Fruit fly (Drosophila melanogaster) whole organism, prepupa: Measurements from ENCODE around the gene unc.

Experiments
- CG10631 ChIP-seq: fragments of 200-800 bp; sonication (Bioruptor generic); optimal IDR thresholded peaks from 2 replicates; lab custom pipeline; 2016; ENCODE audit warnings: missing biosample characterization, missing genetic modification characterization
- CG10669 ChIP-seq: fragments of 200-800 bp; sonication (Bioruptor generic); optimal IDR thresholded peaks from 3 replicates; lab custom pipeline; 2018; ENCODE audit warnings: missing biosample characterization, mild to moderate bottlenecking, missing genetic modification characterization, moderate library complexity
- CG15336 ChIP-seq: fragments of 200-800 bp; sonication (Bioruptor generic); IDR thresholded peaks from 2 replicates; pipeline ENCODE4 v1.3.6; 2022; ENCODE audit warnings: missing biosample characterization, missing genetic modification characterization
- CG1621 ChIP-seq: fragments of 200-800 bp; sonication (Bioruptor generic); optimal IDR thresholded peaks from 3 replicates; lab custom pipeline; 2018; ENCODE audit warnings: missing biosample characterization, mild to moderate bottlenecking, missing genetic modification characterization
- CG16779 ChIP-seq: fragments of 200-800 bp; sonication (Bioruptor generic); optimal IDR thresholded peaks from 3 replicates; lab custom pipeline; 2017; ENCODE audit warnings: missing biosample characterization, mild to moderate bottlenecking, missing genetic modification characterization
- CG3032 ChIP-seq: fragments of 200-800 bp; optimal IDR thresholded peaks from 2 replicates; lab custom pipeline; 2019; ENCODE audit warnings: missing biosample characterization, mild to moderate bottlenecking, missing genetic modification characterization, moderate library complexity
- CG31627 ChIP-seq: fragments of 200-800 bp; sonication (Bioruptor generic); optimal IDR thresholded peaks from 3 replicates; lab custom pipeline; 2016; ENCODE audit warnings: missing biosample characterization, missing genetic modification characterization
- CG3919 ChIP-seq: fragments of 200-800 bp; sonication (Bioruptor generic); optimal IDR thresholded peaks from 3 replicates; lab custom pipeline; 2016; ENCODE audit warnings: missing biosample characterization, missing genetic modification characterization
- CG6163 ChIP-seq: fragments of 200-800 bp; sonication (Bioruptor generic); IDR thresholded peaks from 3 replicates; pipeline ENCODE4 v1.3.6; 2022; ENCODE audit warnings: missing biosample characterization, missing genetic modification characterization
- CG6276 ChIP-seq: fragments of 200-800 bp; sonication (Bioruptor generic); optimal IDR thresholded peaks from 2 replicates; lab custom pipeline; 2017; ENCODE audit warnings: missing biosample characterization, mild to moderate bottlenecking, missing genetic modification characterization
- CG6808 ChIP-seq: fragments of 200-800 bp; sonication (Bioruptor generic); optimal IDR thresholded peaks from 3 replicates; lab custom pipeline; 2017; ENCODE audit warnings: missing biosample characterization, missing genetic modification characterization, mild to moderate bottlenecking, moderate library complexity, missing genetic modification reagents
- CG6854 ChIP-seq: fragments of 200-800 bp; sonication (Bioruptor generic); optimal IDR thresholded peaks from 2 replicates; lab custom pipeline; 2017; ENCODE audit warnings: missing biosample characterization, mild to moderate bottlenecking, missing genetic modification characterization
- CG7368 ChIP-seq: fragments of 200-800 bp; sonication (Bioruptor generic); optimal IDR thresholded peaks from 3 replicates; lab custom pipeline; 2016; ENCODE audit warnings: missing biosample characterization, missing genetic modification characterization
- CG8119 ChIP-seq: fragments of 200-800 bp; sonication (Bioruptor generic); IDR thresholded peaks from 3 replicates; pipeline ENCODE4 v1.3.6; 2022; ENCODE audit warnings: missing biosample characterization, missing genetic modification characterization
- CG9139 ChIP-seq: fragments of 200-800 bp; sonication (Bioruptor generic); optimal IDR thresholded peaks from 3 replicates; lab custom pipeline; 2017; ENCODE audit warnings: missing biosample characterization, mild to moderate bottlenecking, missing genetic modification characterization
- Eip75B ChIP-seq: fragments of 200-800 bp; sonication (Bioruptor generic); optimal IDR thresholded peaks from 3 replicates; lab custom pipeline; 2016; ENCODE audit warnings: missing biosample characterization, missing genetic modification characterization
- Eip78C ChIP-seq: fragments of 200-800 bp; sonication (Bioruptor generic); peaks from one replicate; lab custom pipeline; 2016; ENCODE audit warnings: missing biosample characterization, missing genetic modification characterization
- Eip93F ChIP-seq: fragments of 200-800 bp; sonication (Bioruptor generic); optimal IDR thresholded peaks from 2 replicates; lab custom pipeline; 2016; ENCODE audit warnings: missing biosample characterization, mild to moderate bottlenecking, missing genetic modification characterization
- Ets96B ChIP-seq: fragments of 200-800 bp; optimal IDR thresholded peaks from 2 replicates; lab custom pipeline; 2019; ENCODE audit warnings: missing biosample characterization, mild to moderate bottlenecking, missing genetic modification characterization, moderate library complexity
- Gug ChIP-seq: fragments of 200-800 bp; sonication (Bioruptor generic); IDR thresholded peaks from 2 replicates; pipeline ENCODE4 v1.3.6; 2022; ENCODE audit warnings: missing biosample characterization, missing genetic modification characterization
- Hr4 ChIP-seq: fragments of 200-800 bp; sonication (Bioruptor generic); optimal IDR thresholded peaks from 3 replicates; lab custom pipeline; 2016; ENCODE audit warnings: missing biosample characterization, missing genetic modification characterization
- Lpt ChIP-seq: fragments of 200-800 bp; sonication (Bioruptor generic); optimal IDR thresholded peaks from 3 replicates; lab custom pipeline; 2016; ENCODE audit warnings: missing biosample characterization, missing genetic modification characterization
- OdsH ChIP-seq: fragments of 200-800 bp; sonication (Bioruptor generic); optimal IDR thresholded peaks from 3 replicates; lab custom pipeline; 2016; ENCODE audit warnings: missing biosample characterization, missing genetic modification characterization
- Smox ChIP-seq: fragments of 200-800 bp; sonication (Bioruptor generic); optimal IDR thresholded peaks from 3 replicates; lab custom pipeline; 2016; ENCODE audit warnings: missing biosample characterization, missing genetic modification characterization
- Sox102F ChIP-seq: fragments of 200-800 bp; sonication (Bioruptor generic); optimal IDR thresholded peaks from 2 replicates; lab custom pipeline; 2016; ENCODE audit warnings: missing biosample characterization, mild to moderate bottlenecking, missing genetic modification characterization
- Sox14 ChIP-seq: fragments of 200-800 bp; sonication (Bioruptor generic); optimal IDR thresholded peaks from 3 replicates; lab custom pipeline; 2016; ENCODE audit warnings: missing biosample characterization, missing genetic modification characterization
- Sox15 ChIP-seq: fragments of 200-800 bp; sonication (Bioruptor generic); optimal IDR thresholded peaks from 3 replicates; lab custom pipeline; 2016; ENCODE audit warnings: missing biosample characterization, missing genetic modification characterization
- achi ChIP-seq: fragments of 200-800 bp; sonication (Bioruptor generic); optimal IDR thresholded peaks from 3 replicates; lab custom pipeline; 2016; ENCODE audit warnings: missing biosample characterization, missing genetic modification characterization
- dac ChIP-seq: fragments of 200-800 bp; sonication (Bioruptor generic); optimal IDR thresholded peaks from 2 replicates; lab custom pipeline; 2017; ENCODE audit warnings: missing biosample characterization, mild to moderate bottlenecking, missing genetic modification characterization
- dsx ChIP-seq: fragments of 200-800 bp; optimal IDR thresholded peaks from 3 replicates; lab custom pipeline; 2019; ENCODE audit warnings: missing biosample characterization, mild to moderate bottlenecking, missing genetic modification characterization, moderate library complexity; ENCODE audit not compliant: poor library complexity, severe bottlenecking
- eg ChIP-seq: fragments of 200-800 bp; sonication (Bioruptor generic); IDR thresholded peaks from 3 replicates; pipeline ENCODE4 v1.3.6; 2022; ENCODE audit warnings: missing biosample characterization, missing genetic modification characterization
- esn ChIP-seq: fragments of 200-800 bp; sonication (Bioruptor generic); optimal IDR thresholded peaks from 2 replicates; lab custom pipeline; 2016; ENCODE audit warnings: missing biosample characterization, mild to moderate bottlenecking, missing genetic modification characterization, moderate library complexity
- fd59A ChIP-seq: fragments of 200-800 bp; sonication (Bioruptor generic); optimal IDR thresholded peaks from 2 replicates; lab custom pipeline; 2017; ENCODE audit warnings: missing biosample characterization, mild to moderate bottlenecking, missing genetic modification characterization, missing genetic modification reagents
- fd85E ChIP-seq: fragments of 200-800 bp; sonication (Bioruptor generic); optimal IDR thresholded peaks from 3 replicates; lab custom pipeline; 2016; ENCODE audit warnings: missing biosample characterization, missing genetic modification characterization
- fkh ChIP-seq: fragments of 200-800 bp; sonication (Bioruptor generic); optimal IDR thresholded peaks from 3 replicates; lab custom pipeline; 2017; ENCODE audit warnings: missing biosample characterization, mild to moderate bottlenecking, missing genetic modification characterization, moderate library complexity
- net ChIP-seq: fragments of 200-800 bp; sonication (Bioruptor generic); optimal IDR thresholded peaks from 3 replicates; lab custom pipeline; 2016; ENCODE audit warnings: missing biosample characterization, missing genetic modification characterization
- pdm3 ChIP-seq: fragments of 200-800 bp; sonication (Bioruptor generic); optimal IDR thresholded peaks from 3 replicates; lab custom pipeline; 2016; ENCODE audit warnings: missing biosample characterization, missing genetic modification characterization
- salr ChIP-seq, 2 experiments: fragments of 200-800 bp; sonication (Bioruptor generic); optimal IDR thresholded peaks; 3 replicates each; lab custom pipeline; 2016 to 2018; ENCODE audit warnings: missing biosample characterization in 2 of 2, missing genetic modification characterization in 2 of 2, mild to moderate bottlenecking in 1 of 2
- spab ChIP-seq: fragments of 200-800 bp; sonication (Bioruptor generic); optimal IDR thresholded peaks from 2 replicates; lab custom pipeline; 2017; ENCODE audit warnings: missing biosample characterization, mild to moderate bottlenecking, missing genetic modification characterization, missing genetic modification reagents
- ss ChIP-seq, 2 experiments: fragments of 200-800 bp; sonication (Bioruptor generic); optimal IDR thresholded peaks; 2 replicates in 1 of 2; 3 replicates in 1 of 2; lab custom pipeline; 2017 to 2018; ENCODE audit warnings: mild to moderate bottlenecking in 2 of 2, missing biosample characterization in 2 of 2, missing genetic modification characterization in 2 of 2, moderate library complexity in 1 of 2
- svp ChIP-seq: fragments of 200-800 bp; sonication (Bioruptor generic); peaks from one replicate; lab custom pipeline; 2016; ENCODE audit warnings: missing biosample characterization, missing genetic modification characterization
- topi ChIP-seq: fragments of 200-800 bp; sonication (Bioruptor generic); optimal IDR thresholded peaks from 3 replicates; lab custom pipeline; 2016; ENCODE audit warnings: missing biosample characterization, missing genetic modification characterization
- vri ChIP-seq: fragments of 200-800 bp; sonication (Bioruptor generic); optimal IDR thresholded peaks from 3 replicates; lab custom pipeline; 2016; ENCODE audit warnings: missing biosample characterization, mild to moderate bottlenecking, missing genetic modification characterization

The unc gene

DNA sequence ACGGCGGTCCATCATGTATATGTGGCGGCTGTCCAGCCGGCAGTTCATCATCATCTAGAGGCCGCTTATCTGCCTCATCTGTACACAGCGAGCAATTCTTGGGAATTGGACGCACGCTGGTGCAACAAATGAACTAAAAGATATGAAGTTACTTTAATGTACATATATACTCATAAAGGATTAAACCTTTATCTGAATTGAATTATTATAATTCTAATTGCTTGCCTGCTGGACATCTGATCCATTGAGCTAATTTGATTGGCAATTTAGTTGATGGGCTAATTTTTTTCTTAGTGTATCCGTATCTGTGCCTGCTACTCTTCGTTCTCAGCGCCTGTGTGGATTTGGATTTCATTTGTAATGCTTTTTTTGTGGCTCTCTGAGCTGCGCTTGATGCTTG lies 43.8 kb downstream of the unc start (continued):
- TF ChIP-seq Sox14 (peak; percentile 90), OdsH (GFP tag; lab: Kevin White, UChicago) (peak; percentile 88), ss (GFP tag; optimal IDR thresholded peaks at IDR 0.05; lab: Kevin White, UChicago) (peak; percentile 86 to 89), Hr4 (GFP tag; lab: Kevin White, UChicago) (peak; percentile 89), esn (peak; percentile 89), CG3919 (GFP tag; lab: Kevin White, UChicago) (peak; percentile 87), CG16779 (tag; lab: Kevin White, UChicago) (peak; percentile 81), Lpt (GFP tag; lab: Kevin White, UChicago) (peak; percentile 90), topi (GFP tag; lab: Kevin White, UChicago) (peak; percentile 88), Sox102F (peak; percentile 88), salr (GFP tag; optimal IDR thresholded peaks at IDR 0.05; lab: Kevin White, UChicago) (peak; percentile 72 to 75), CG7368 (GFP tag; lab: Kevin White, UChicago) (peak; percentile 80), CG10631 (GFP tag; lab: Kevin White, UChicago) (peak; percentile 88), Ets96B (tag; lab: Kevin White, UChicago) (peak; percentile 90), fd59A (GFP tag; lab: Kevin White, UChicago) (peak; percentile 85)
- TF ChIP-seq, all 60 proteins: peak for 58

- TF ChIP-seq Ets96B (tag; lab: Kevin White, UChicago), result peak; percentile 2
- TF ChIP-seq Gug (GFP tag; lab: Robert Waterston, UW), result no peak
- TF ChIP-seq Eip93F (GFP tag; lab: Kevin White, UChicago), result peak; percentile 60
- TF ChIP-seq vri (GFP tag; lab: Kevin White, UChicago), result peak; percentile 32
- TF ChIP-seq dsx (GFP tag; lab: Kevin White, UChicago), result peak; percentile 37
- peak; percentile 64 for TF ChIP-seq CG9139
- TF ChIP-seq ss (GFP tag; optimal IDR thresholded peaks at IDR 0.05; lab: Kevin White, UChicago), result peak; percentile 34 to 65
- peak; percentile 33 for TF ChIP-seq fkh (GFP tag; lab: Kevin White, UChicago)
- peak; percentile 19 for TF ChIP-seq net (GFP tag; lab: Kevin White, UChicago)
- TF ChIP-seq esn, result no peak
- no peak for TF ChIP-seq CG3032 (tag; lab: Kevin White, UChicago)
- TF ChIP-seq Eip78C (GFP tag; lab: Kevin White, UChicago), result peak; percentile 51
- TF ChIP-seq CG6163 (GFP tag; lab: Robert Waterston, UW), result 0 out of 3 replicates have a peak, but pooled peaks have one; percentile 39
- TF ChIP-seq CG7368 (GFP tag; lab: Kevin White, UChicago), result no peak
- TF ChIP-seq CG6808, result peak; percentile 25
- TF ChIP-seq Sox14, result peak; percentile 35
- peak; percentile 39 for TF ChIP-seq CG15336 (GFP tag; lab: Robert Waterston, UW)
- no peak for TF ChIP-seq CG31627
- TF ChIP-seq CG6276 (GFP tag; lab: Kevin White, UChicago), result peak; percentile 24
- 0 out of 3 replicates have a peak, but pooled peaks have one; percentile 19 for TF ChIP-seq CG8119
- peak; percentile 10 for TF ChIP-seq CG1621 (tag; lab: Kevin White, UChicago)
- TF ChIP-seq CG6854, result peak; percentile 48
- TF ChIP-seq svp (GFP tag; lab: Kevin White, UChicago), result peak; percentile 77
Measured at dm6 chrX:21071693-21072357, 44.9 kb downstream of the unc start.

- TF ChIP-seq CG6808 (peak; percentile 54), eg (GFP tag; lab: Robert Waterston, UW) (peak; percentile 49; the same call in 2 of the 3 replicates), Smox (GFP tag; lab: Kevin White, UChicago) (peak; percentile 25), topi (GFP tag; lab: Kevin White, UChicago) (no peak), spab (GFP tag; lab: Kevin White, UChicago) (peak; percentile 47), CG6854 (no peak), Sox14 (no peak), fd59A (GFP tag; lab: Kevin White, UChicago) (peak; percentile 43), Eip75B (peak; percentile 28), achi (GFP tag; lab: Kevin White, UChicago) (peak; percentile 32), CG10631 (GFP tag; lab: Kevin White, UChicago) (peak; percentile 27), CG3919 (GFP tag; lab: Kevin White, UChicago) (peak; percentile 15), Eip93F (GFP tag; lab: Kevin White, UChicago) (no peak), dac (GFP tag; lab: Kevin White, UChicago) (peak; percentile 32), ss (GFP tag; optimal IDR thresholded peaks at IDR 0.05; lab: Kevin White, UChicago) (peak; percentile 2 to 17), Lpt (GFP tag; lab: Kevin White, UChicago) (no peak), OdsH (GFP tag; lab: Kevin White, UChicago) (peak; percentile 43), pdm3 (peak; percentile 36), Sox15 (no peak), esn (peak; percentile 67), CG10669 (peak; percentile 35), CG6163 (GFP tag; lab: Robert Waterston, UW) (peak; percentile 52; the same call in 2 of the 3 replicates), fd85E (no peak), CG1621 (tag; lab: Kevin White, UChicago) (no peak), net (GFP tag; lab: Kevin White, UChicago) (peak; percentile 51), fkh (GFP tag; lab: Kevin White, UChicago) (no peak)
Measured at dm6 chrX:21067908-21068307, 48.8 kb downstream of the unc start.
